Worm (Caenorhabditis elegans) whole organism, midembryonic: ENCODE results near the gene K02E11.4.
"Not testable (repeated sequence)": the region's sequence is repeated elsewhere in the genome, so short reads cannot be mapped to it uniquely, and the experiment has no call there.

Source experiments
- T22C8.4 ChIP-seq: fragments of 200-800 bp; sonication (Bioruptor generic); IDR thresholded peaks from 2 replicates; pipeline ENCODE4 v1.3.6; 2022; ENCODE audit warnings: missing genetic modification characterization, missing compliant biosample characterization
- cog-1 ChIP-seq: sonication (generic microtip); optimal IDR thresholded peaks from 2 replicates; lab custom pipeline; 2016; ENCODE audit warnings: missing genetic modification characterization, missing compliant biosample characterization
- flt-1 ChIP-seq: fragments of 200-800 bp; sonication (Bioruptor generic); IDR thresholded peaks from 2 replicates; pipeline ENCODE4 v1.3.6; 2022; ENCODE audit warnings: missing genetic modification characterization, missing compliant biosample characterization
- klf-2 ChIP-seq: fragments of 200-800 bp; sonication (Bioruptor generic); conservative IDR thresholded peaks from 2 replicates; pipeline ENCODE4 v1.3.6; 2022; ENCODE audit warnings: missing genetic modification reagents, missing genetic modification characterization, missing compliant biosample characterization
- med-1 ChIP-seq: sonication (generic microtip); optimal IDR thresholded peaks from 2 replicates; lab custom pipeline; 2017; ENCODE audit warnings: missing genetic modification characterization, mild to moderate bottlenecking, missing compliant biosample characterization, antibody characterized with exemption, missing genetic modification reagents; ENCODE audit not compliant: insufficient read depth
- ref-1 ChIP-seq: fragments of 200-800 bp; sonication (Bioruptor generic); conservative IDR thresholded peaks from 2 replicates; pipeline ENCODE4 v1.3.6; 2022; ENCODE audit warnings: missing genetic modification reagents, missing genetic modification characterization, missing compliant biosample characterization
- tab-1 ChIP-seq: fragments of 200-800 bp; sonication (Bioruptor generic); IDR thresholded peaks from 2 replicates; pipeline ENCODE4 v1.3.6; 2022; ENCODE audit warnings: missing genetic modification characterization, missing compliant biosample characterization
- ztf-23 ChIP-seq: fragments of 200-800 bp; sonication (Bioruptor generic); IDR thresholded peaks from 2 replicates; pipeline ENCODE4 v1.3.6; 2022; ENCODE audit warnings: missing genetic modification reagents, missing genetic modification characterization, missing compliant biosample characterization
- ztf-29 ChIP-seq: fragments of 200-800 bp; sonication (Bioruptor generic); IDR thresholded peaks from 2 replicates; pipeline ENCODE4 v1.3.6; 2022; ENCODE audit warnings: missing genetic modification reagents, missing genetic modification characterization, missing compliant biosample characterization

K02E11.4 gene

ce11 chrV:14223141-14223540 lies 24.8 kb downstream of the K02E11.4 start:
- TF ChIP-seq med-1 (GFP tag; lab: Kevin White, UChicago) (no peak), cog-1 (no peak), ztf-29 (no peak), ztf-23 (GFP tag; lab: Robert Waterston, UW) (no peak), ref-1 (GFP tag; lab: Robert Waterston, UW) (no peak), flt-1 (GFP tag; lab: Robert Waterston, UW) (no peak), tab-1 (GFP tag; lab: Robert Waterston, UW) (no peak), T22C8.4 (GFP tag; lab: Robert Waterston, UW) (no peak), klf-2 (no peak)

ce11 chrV:14215106-14215505 lies 32.8 kb downstream of the K02E11.4 start, which contains the start of gene T16A9.5:
Gene T16A9.5 (minus strand): TSS chrV:14215206.
- no peak for TF ChIP-seq tab-1 (GFP tag; lab: Robert Waterston, UW)
- TF ChIP-seq flt-1 (GFP tag; lab: Robert Waterston, UW), result no peak
- no peak for TF ChIP-seq klf-2
- no peak for TF ChIP-seq T22C8.4 (GFP tag; lab: Robert Waterston, UW)
- no peak for TF ChIP-seq cog-1
- no peak for TF ChIP-seq ref-1 (GFP tag; lab: Robert Waterston, UW)
- no peak for TF ChIP-seq ztf-23 (GFP tag; lab: Robert Waterston, UW)
- TF ChIP-seq ztf-29, result no peak
- no peak for TF ChIP-seq med-1 (GFP tag; lab: Kevin White, UChicago)

- no peak for TF ChIP-seq ztf-29
Observed at ce11 chrV:14212813-14213212, 35.1 kb downstream of the K02E11.4 start.

- TF ChIP-seq ztf-23 (GFP tag; lab: Robert Waterston, UW) (no peak), ref-1 (GFP tag; lab: Robert Waterston, UW) (no peak), tab-1 (GFP tag; lab: Robert Waterston, UW) (no peak), T22C8.4 (GFP tag; lab: Robert Waterston, UW) (no peak), cog-1 (no peak), flt-1 (GFP tag; lab: Robert Waterston, UW) (no peak), klf-2 (no peak), med-1 (GFP tag; lab: Kevin White, UChicago) (no peak), ztf-29 (no peak)
Observed at ce11 chrV:14210743-14211142, 37.2 kb downstream of the K02E11.4 start, which contains the start of gene str-230. Gene str-230 (minus strand): TSS chrV:14210843.

- not testable (repeated sequence) for TF ChIP-seq ztf-29; ztf-23 (GFP tag; lab: Robert Waterston, UW); flt-1 (GFP tag; lab: Robert Waterston, UW)
Observed at ce11 chrV:14205214-14205613, 42.7 kb downstream of the K02E11.4 start, which contains the start of gene T16A9.3. Gene T16A9.3 (plus strand): TSS chrV:14205514.

- no peak for TF ChIP-seq ztf-23 (GFP tag; lab: Robert Waterston, UW)
- TF ChIP-seq cog-1, result no peak
Observed at ce11 chrV:14200086-14200485, 47.8 kb downstream of the K02E11.4 start.

- no peak for TF ChIP-seq flt-1 (GFP tag; lab: Robert Waterston, UW)
- TF ChIP-seq T22C8.4 (GFP tag; lab: Robert Waterston, UW), result no peak
- no peak for TF ChIP-seq tab-1 (GFP tag; lab: Robert Waterston, UW)
- no peak for TF ChIP-seq cog-1
- TF ChIP-seq ref-1 (GFP tag; lab: Robert Waterston, UW), result no peak
- TF ChIP-seq ztf-23 (GFP tag; lab: Robert Waterston, UW), result no peak
- TF ChIP-seq klf-2, result no peak
- no peak for TF ChIP-seq med-1 (GFP tag; lab: Kevin White, UChicago)
- TF ChIP-seq ztf-29, result no peak
Observed at ce11 chrV:14197651-14198050, 50.3 kb downstream of the K02E11.4 start.
